Worm (Caenorhabditis elegans) whole organism, L1 larva: ENCODE results near the gene col-149.

Experiments
- C34B4.2 ChIP-seq: sonication (generic microtip); optimal IDR thresholded peaks from 2 replicates; lab custom pipeline; 2017; ENCODE audit warnings: mild to moderate bottlenecking, missing genetic modification characterization, missing compliant biosample characterization
- ceh-63 ChIP-seq: fragments of 200-800 bp; sonication (Bioruptor generic); optimal IDR thresholded peaks from 2 replicates; lab custom pipeline; 2018; ENCODE audit warnings: mild to moderate bottlenecking, missing genetic modification characterization, missing compliant biosample characterization
- dsc-1 ChIP-seq: sonication (generic microtip); optimal IDR thresholded peaks from 2 replicates; lab custom pipeline; 2016; ENCODE audit warnings: mild to moderate bottlenecking, missing genetic modification characterization, missing compliant biosample characterization
- elt-2 ChIP-seq: sonication (generic microtip); optimal IDR thresholded peaks from 2 replicates; lab custom pipeline; 2016; ENCODE audit warnings: missing genetic modification characterization, mild to moderate bottlenecking, inconsistent platforms, missing compliant biosample characterization, missing genetic modification reagents
- fkh-4 ChIP-seq: sonication (generic microtip); optimal IDR thresholded peaks from 2 replicates; lab custom pipeline; 2016; ENCODE audit warnings: missing compliant biosample characterization, missing genetic modification characterization, borderline replicate concordance
- fkh-8 ChIP-seq: sonication (generic microtip); optimal IDR thresholded peaks from 2 replicates; lab custom pipeline; 2016; ENCODE audit warnings: mild to moderate bottlenecking, missing genetic modification characterization, missing compliant biosample characterization
- grh-1 ChIP-seq: fragments of 200-800 bp; sonication (Bioruptor generic); IDR thresholded peaks from 2 replicates; pipeline ENCODE4 v1.3.6; 2022; ENCODE audit warnings: missing genetic modification reagents, missing genetic modification characterization, missing compliant biosample characterization
- hlh-4 ChIP-seq: sonication (generic microtip); optimal IDR thresholded peaks from 2 replicates; lab custom pipeline; 2016; ENCODE audit warnings: mild to moderate bottlenecking, missing genetic modification characterization, missing compliant biosample characterization
- hpl-2 ChIP-seq: fragments of 150-350 bp; optimal IDR thresholded peaks from 2 replicates; lab custom pipeline; 2014; ENCODE audit warnings: missing biosample characterization, missing genetic modification reagents, missing genetic modification characterization
- jun-1 ChIP-seq: fragments of 150-350 bp; optimal IDR thresholded peaks from 2 replicates; lab custom pipeline; 2014; ENCODE audit warnings: missing biosample characterization, missing genetic modification reagents, missing genetic modification characterization
- lin-14 ChIP-seq: fragments of 200-800 bp; sonication (Bioruptor generic); optimal IDR thresholded peaks from 2 replicates; lab custom pipeline; 2018; ENCODE audit warnings: mild to moderate bottlenecking, missing genetic modification characterization, moderate library complexity, missing compliant biosample characterization
- lin-35 ChIP-seq, 2 experiments: fragments of 150-350 bp; optimal IDR thresholded peaks; 2 replicates each; lab custom pipeline; 2014; ENCODE audit warnings: missing biosample characterization in 2 of 2, missing genetic modification characterization in 2 of 2, missing genetic modification reagents in 2 of 2
- lsy-2 ChIP-seq, 2 experiments: fragments of 150-350 bp; optimal IDR thresholded peaks; 2 replicates each; lab custom pipeline; 2014; ENCODE audit warnings: missing biosample characterization in 2 of 2, missing genetic modification characterization in 2 of 2
- mdl-1 ChIP-seq, 2 experiments: fragments of 150-350 bp; optimal IDR thresholded peaks; 2 replicates each; lab custom pipeline; 2014 to 2017; ENCODE audit warnings: missing biosample characterization in 2 of 2, missing genetic modification characterization in 2 of 2, inconsistent platforms in 1 of 2
- nhr-76 ChIP-seq: sonication (generic microtip); optimal IDR thresholded peaks from 2 replicates; lab custom pipeline; 2017; ENCODE audit warnings: missing biosample characterization, missing genetic modification characterization
- nhr-77 ChIP-seq: fragments of 150-350 bp; optimal IDR thresholded peaks from 2 replicates; lab custom pipeline; 2014; ENCODE audit warnings: missing biosample characterization, missing genetic modification characterization
- nhr-85 ChIP-seq: sonication (generic microtip); peaks from one replicate; lab custom pipeline; 2016; ENCODE audit warnings: missing genetic modification characterization, inconsistent platforms, missing compliant biosample characterization
- unc-130 ChIP-seq: fragments of 150-350 bp; optimal IDR thresholded peaks from 2 replicates; lab custom pipeline; 2017; ENCODE audit warnings: missing biosample characterization, missing genetic modification characterization, inconsistent platforms
- unc-30 ChIP-seq: sonication (generic microtip); optimal IDR thresholded peaks from 2 replicates; lab custom pipeline; 2017; ENCODE audit warnings: missing biosample characterization, missing genetic modification characterization
- unc-86 ChIP-seq: sonication (generic microtip); optimal IDR thresholded peaks from 2 replicates; lab custom pipeline; 2016; ENCODE audit warnings: missing genetic modification characterization, missing compliant biosample characterization
- vab-15 ChIP-seq: sonication (generic microtip); optimal IDR thresholded peaks from 2 replicates; lab custom pipeline; 2017; ENCODE audit warnings: missing genotype, mild to moderate bottlenecking, missing genetic modification characterization, missing compliant biosample characterization

col-149 gene

DNA sequence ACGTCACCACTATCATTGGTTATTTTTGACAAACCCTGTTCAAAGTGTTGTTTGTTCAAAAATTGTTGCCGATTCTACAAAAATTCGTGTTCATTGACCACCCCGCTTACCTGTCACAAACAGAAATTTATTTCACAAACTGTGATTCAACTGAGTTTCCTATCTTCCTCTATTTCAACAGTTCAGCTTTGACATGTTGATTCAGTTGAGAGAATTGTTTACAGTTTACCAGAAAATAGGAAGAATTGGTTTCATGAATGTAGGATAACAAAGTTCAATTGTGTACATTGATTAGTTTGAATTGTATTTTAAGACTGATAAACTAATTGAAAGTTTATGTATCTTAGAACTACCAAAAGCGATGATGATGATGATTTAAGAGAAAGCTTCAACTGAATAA is 47.1 kb downstream of the col-149 start:
- TF ChIP-seq unc-130 (tag; lab: Kevin White, UChicago) (no peak), dsc-1 (tag; lab: Kevin White, UChicago) (peak; percentile 6)

DNA sequence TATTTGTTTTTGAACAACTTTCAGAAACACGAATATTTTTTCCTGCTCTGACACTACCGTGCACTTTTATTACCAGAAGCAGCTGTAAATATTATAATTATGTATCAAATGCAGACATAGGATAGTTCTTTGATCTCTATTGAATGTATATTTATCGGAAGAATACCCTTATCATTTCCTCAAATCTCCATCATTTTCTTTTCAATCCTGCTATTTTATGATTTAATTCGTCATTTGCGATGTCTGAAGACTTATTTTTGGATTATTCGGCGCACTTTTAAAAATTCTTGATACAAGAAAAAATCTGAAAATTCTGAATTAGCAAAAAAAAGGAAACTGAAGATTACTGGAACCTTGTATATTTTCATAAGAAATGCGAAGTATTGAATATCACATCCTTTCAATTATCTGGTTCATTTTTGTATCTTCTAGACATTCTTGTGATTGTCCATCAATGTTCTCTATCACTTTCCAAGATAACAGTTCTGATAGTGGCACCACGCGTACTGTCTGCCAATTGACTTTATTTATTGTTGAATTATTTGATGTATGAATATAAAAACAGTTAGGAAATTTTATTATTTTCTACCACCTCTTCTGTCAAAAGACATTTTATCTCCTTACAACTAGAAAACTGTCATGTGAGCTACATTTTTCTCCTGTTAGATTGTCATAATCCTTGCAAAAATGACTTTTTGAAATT is 48.5 kb downstream of the col-149 start:
- TF ChIP-seq jun-1 (tag; lab: Kevin White, UChicago) (no peak), nhr-76 (tag; lab: Kevin White, UChicago) (no peak), nhr-77 (tag; lab: Kevin White, UChicago) (no peak), lin-14 (GFP tag; lab: Kevin White, UChicago) (no peak), lin-35 (GFP tag; optimal IDR thresholded peaks at IDR 0.05; lab: Kevin White, UChicago) (no peak), fkh-8 (tag; lab: Kevin White, UChicago) (peak; percentile 11), unc-86 (no peak), grh-1 (GFP tag; lab: Robert Waterston, UW) (no peak), hlh-4 (tag; lab: Kevin White, UChicago) (no peak), elt-2 (tag; lab: Kevin White, UChicago) (peak; percentile 34), nhr-85 (tag; lab: Kevin White, UChicago) (no peak), ceh-63 (GFP tag; lab: Kevin White, UChicago) (no peak), fkh-4 (tag; lab: Kevin White, UChicago) (no peak), dsc-1 (tag; lab: Kevin White, UChicago) (peak; percentile 73), lsy-2 (tag; optimal IDR thresholded peaks at IDR 0.05; lab: Kevin White, UChicago) (no peak)

- TF ChIP-seq mdl-1 (tag; optimal IDR thresholded peaks at IDR 0.05; lab: Kevin White, UChicago) = no peak
- TF ChIP-seq hpl-2 = no peak
- TF ChIP-seq vab-15 (tag; lab: Kevin White, UChicago) = no peak
- no peak for TF ChIP-seq unc-30 (tag; lab: Kevin White, UChicago)
- TF ChIP-seq lin-35 (GFP tag; optimal IDR thresholded peaks at IDR 0.05; lab: Kevin White, UChicago) = no peak
- no peak for TF ChIP-seq C34B4.2 (tag; lab: Kevin White, UChicago)
Observed at ce11 chrV:10243105-10243504, 49.6 kb downstream of the col-149 start, which contains the start of gene C12D8.9. Gene C12D8.9 (minus strand): TSS chrV:10243205.
